Worm (Caenorhabditis elegans) whole organism, late embryonic: Measurements from ENCODE around the gene T20D3.14.
"Not testable (repeated sequence)": the region's sequence is repeated elsewhere in the genome, so short reads cannot be mapped to it uniquely, and the experiment has no call there.

Source experiments
- C08G9.2 ChIP-seq: sonication (generic microtip); optimal IDR thresholded peaks from 2 replicates; lab custom pipeline; 2016; ENCODE audit warnings: mild to moderate bottlenecking, missing genetic modification characterization, moderate library complexity, missing compliant biosample characterization
- K02D7.2 ChIP-seq: sonication (generic microtip); optimal IDR thresholded peaks from 2 replicates; lab custom pipeline; 2017; ENCODE audit warnings: mild to moderate bottlenecking, missing genetic modification characterization, missing compliant biosample characterization
- K09A11.1 ChIP-seq: sonication (generic microtip); optimal IDR thresholded peaks from 2 replicates; lab custom pipeline; 2017; ENCODE audit warnings: antibody characterized with exemption, mild to moderate bottlenecking, missing genetic modification characterization, missing compliant biosample characterization; ENCODE audit not compliant: insufficient read depth
- Y22D7AL.16 ChIP-seq: sonication (generic microtip); optimal IDR thresholded peaks from 2 replicates; lab custom pipeline; 2016; ENCODE audit warnings: missing genetic modification characterization, missing compliant biosample characterization
- ahr-1 ChIP-seq: sonication (generic microtip); optimal IDR thresholded peaks from 2 replicates; lab custom pipeline; 2016; ENCODE audit warnings: missing genetic modification characterization, missing compliant biosample characterization
- ceh-19 ChIP-seq: fragments of 200-800 bp; sonication (Bioruptor generic); optimal IDR thresholded peaks from 2 replicates; lab custom pipeline; 2018; ENCODE audit warnings: mild to moderate bottlenecking, missing genetic modification characterization, missing compliant biosample characterization
- ceh-24 ChIP-seq: sonication (generic microtip); optimal IDR thresholded peaks from 2 replicates; lab custom pipeline; 2016; ENCODE audit warnings: mild to moderate bottlenecking, missing genetic modification characterization, missing compliant biosample characterization
- ceh-30 ChIP-seq: fragments of 150-350 bp; optimal IDR thresholded peaks from 2 replicates; lab custom pipeline; 2014; ENCODE audit warnings: missing biosample characterization, missing genetic modification characterization
- ceh-6 ChIP-seq: fragments of 200-800 bp; sonication (Bioruptor generic); optimal IDR thresholded peaks from 2 replicates; lab custom pipeline; 2018; ENCODE audit warnings: mild to moderate bottlenecking, missing genetic modification characterization, missing compliant biosample characterization
- ceh-9 ChIP-seq: sonication (generic microtip); optimal IDR thresholded peaks from 2 replicates; lab custom pipeline; 2016; ENCODE audit warnings: mild to moderate bottlenecking, missing genetic modification characterization, inconsistent platforms, missing compliant biosample characterization
- che-1 ChIP-seq: sonication (generic microtip); optimal IDR thresholded peaks from 2 replicates; lab custom pipeline; 2016; ENCODE audit warnings: mild to moderate bottlenecking, missing genetic modification characterization, missing compliant biosample characterization
- fkh-10 ChIP-seq: fragments of 150-350 bp; optimal IDR thresholded peaks from 2 replicates; lab custom pipeline; 2014; ENCODE audit warnings: missing biosample characterization, missing genetic modification reagents, missing genetic modification characterization
- fkh-6 ChIP-seq: sonication (generic microtip); optimal IDR thresholded peaks from 2 replicates; lab custom pipeline; 2016; ENCODE audit warnings: missing genetic modification characterization, missing compliant biosample characterization
- gmeb-2 ChIP-seq: sonication (generic microtip); optimal IDR thresholded peaks from 2 replicates; lab custom pipeline; 2016; ENCODE audit warnings: missing genetic modification characterization, inconsistent platforms, missing compliant biosample characterization
- hlh-15 ChIP-seq: sonication (generic microtip); optimal IDR thresholded peaks from 2 replicates; lab custom pipeline; 2016; ENCODE audit warnings: missing genetic modification characterization, missing compliant biosample characterization
- hlh-8 ChIP-seq: sonication (generic microtip); optimal IDR thresholded peaks from 2 replicates; lab custom pipeline; 2016; ENCODE audit warnings: missing genotype, missing genetic modification characterization, missing compliant biosample characterization
- nfya-1 ChIP-seq: sonication (generic microtip); optimal IDR thresholded peaks from 2 replicates; lab custom pipeline; 2017; ENCODE audit warnings: missing genetic modification characterization, mild to moderate bottlenecking, missing compliant biosample characterization, antibody characterized with exemption, moderate library complexity
- nhr-11 ChIP-seq: fragments of 150-350 bp; optimal IDR thresholded peaks from 2 replicates; lab custom pipeline; 2014; ENCODE audit warnings: missing biosample characterization, missing genetic modification characterization
- npax-4 ChIP-seq: sonication (generic microtip); optimal IDR thresholded peaks from 2 replicates; lab custom pipeline; 2016; ENCODE audit warnings: missing genetic modification characterization, missing compliant biosample characterization
- odd-2 ChIP-seq: sonication (generic microtip); optimal IDR thresholded peaks from 2 replicates; lab custom pipeline; 2017; ENCODE audit warnings: antibody characterized with exemption, mild to moderate bottlenecking, missing genetic modification characterization, missing compliant biosample characterization
- pax-1 ChIP-seq: fragments of 150-350 bp; optimal IDR thresholded peaks from 2 replicates; lab custom pipeline; 2014; ENCODE audit warnings: missing biosample characterization, missing genetic modification characterization
- pha-2 ChIP-seq: sonication (generic microtip); optimal IDR thresholded peaks from 2 replicates; lab custom pipeline; 2017; ENCODE audit warnings: mild to moderate bottlenecking, missing genetic modification characterization, missing compliant biosample characterization
- pha-4 ChIP-seq: fragments of 150-350 bp; optimal IDR thresholded peaks from 2 replicates; lab custom pipeline; 2018; ENCODE audit warnings: missing biosample characterization, missing genetic modification reagents, missing genetic modification characterization
- pqm-1 ChIP-seq: sonication (generic microtip); optimal IDR thresholded peaks from 2 replicates; lab custom pipeline; 2016; ENCODE audit warnings: missing genetic modification characterization, missing compliant biosample characterization
- pros-1 ChIP-seq: fragments of 150-350 bp; optimal IDR thresholded peaks from 2 replicates; lab custom pipeline; 2014; ENCODE audit warnings: missing biosample characterization, missing genetic modification reagents, missing genetic modification characterization
- rnt-1 ChIP-seq: sonication (generic microtip); optimal IDR thresholded peaks from 2 replicates; lab custom pipeline; 2016; ENCODE audit warnings: missing genetic modification characterization, missing compliant biosample characterization
- sox-2 ChIP-seq: fragments of 200-800 bp; sonication (Bioruptor generic); IDR thresholded peaks from 2 replicates; pipeline ENCODE4 v1.3.6; 2022; ENCODE audit warnings: missing genetic modification reagents, missing genetic modification characterization, missing compliant biosample characterization
- sox-4 ChIP-seq: sonication (generic microtip); optimal IDR thresholded peaks from 2 replicates; lab custom pipeline; 2017; ENCODE audit warnings: mild to moderate bottlenecking, missing genetic modification characterization, inconsistent platforms, missing compliant biosample characterization
- tbx-7 ChIP-seq: sonication (generic microtip); optimal IDR thresholded peaks from 2 replicates; lab custom pipeline; 2016; ENCODE audit warnings: missing genotype, missing genetic modification characterization, missing compliant biosample characterization
- ttx-3 ChIP-seq: sonication (generic microtip); optimal IDR thresholded peaks from 2 replicates; lab custom pipeline; 2016; ENCODE audit warnings: missing genetic modification reagents, missing genetic modification characterization, missing compliant biosample characterization
- unc-3 ChIP-seq, 2 experiments: fragments of 200-800 bp in 1 of 2; sonication (Bioruptor generic) in 1 of 2; sonication (generic microtip) in 1 of 2; conservative IDR thresholded peaks in 1 of 2; optimal IDR thresholded peaks in 1 of 2; 2 replicates each; pipeline versions ENCODE4 v1.3.6 to Lab custom; 2016 to 2022; ENCODE audit warnings: missing compliant biosample characterization in 2 of 2, missing genetic modification characterization in 2 of 2, missing genetic modification reagents in 1 of 2
- unc-86 ChIP-seq: sonication (generic microtip); optimal IDR thresholded peaks from 2 replicates; lab custom pipeline; 2016; ENCODE audit warnings: missing genetic modification characterization, missing compliant biosample characterization

Gene T20D3.14

ce11 chrIV:9299145-9299544, 36.6 kb downstream of the T20D3.14 start, which contains the start of gene F49C12.2:
TSS of gene F49C12.2 (minus strand) at chrIV:9299245.
- no peak for TF ChIP-seq fkh-6 (tag; lab: Kevin White, UChicago)
- no peak for TF ChIP-seq npax-4 (tag; lab: Kevin White, UChicago)
- no peak for TF ChIP-seq pha-2 (tag; lab: Kevin White, UChicago)
- TF ChIP-seq K09A11.1 (tag; lab: Kevin White, UChicago) = no peak
- TF ChIP-seq tbx-7 (tag; lab: Kevin White, UChicago) = no peak
- no peak for TF ChIP-seq unc-86 (tag; lab: Kevin White, UChicago)
- no peak for TF ChIP-seq Y22D7AL.16 (tag; lab: Kevin White, UChicago)
- TF ChIP-seq sox-4 (tag; lab: Kevin White, UChicago) = no peak
- TF ChIP-seq odd-2 (tag; lab: Kevin White, UChicago) = no peak
- no peak for TF ChIP-seq pqm-1 (tag; lab: Kevin White, UChicago)
- no peak for TF ChIP-seq nhr-11 (tag; lab: Kevin White, UChicago)

ce11 chrIV:9296285-9296684, 39.4 kb downstream of the T20D3.14 start, which contains the start of gene F49C12.1:
TSS of gene F49C12.1 (minus strand) at chrIV:9296354.
- TF ChIP-seq C08G9.2 (tag; lab: Kevin White, UChicago) = no peak
- TF ChIP-seq ceh-30 (tag; lab: Kevin White, UChicago) = no peak
- TF ChIP-seq ceh-9 (tag; lab: Kevin White, UChicago) = no peak
- no peak for TF ChIP-seq hlh-15 (tag; lab: Kevin White, UChicago)
- no peak for TF ChIP-seq sox-2 (GFP tag; lab: Robert Waterston, UW)
- no peak for TF ChIP-seq ceh-19 (GFP tag; lab: Kevin White, UChicago)
- no peak for TF ChIP-seq pros-1 (tag; lab: Kevin White, UChicago)
- no peak for TF ChIP-seq pha-4
- TF ChIP-seq ceh-24 (tag; lab: Kevin White, UChicago) = no peak

ce11 chrIV:9293825-9294224, 41.9 kb downstream of the T20D3.14 start, which contains the start of gene nhr-264:
TSS of gene nhr-264 (minus strand) at chrIV:9293925.
- TF ChIP-seq ceh-6 (GFP tag; lab: Kevin White, UChicago); nfya-1; pax-1 (tag; lab: Kevin White, UChicago): not testable (repeated sequence)

ce11 chrIV:9289635-9290034, 46.1 kb downstream of the T20D3.14 start:
- no peak for TF ChIP-seq ttx-3 (tag; lab: Kevin White, UChicago)
- TF ChIP-seq hlh-8 = no peak
- no peak for TF ChIP-seq unc-3 (GFP tag; conservative IDR thresholded peaks at IDR 0.05; lab: Robert Waterston, UW)
- no peak for TF ChIP-seq unc-3 (tag; optimal IDR thresholded peaks at IDR 0.05; lab: Kevin White, UChicago)
- TF ChIP-seq che-1 (tag; lab: Kevin White, UChicago) = no peak
- TF ChIP-seq fkh-10 = no peak
- no peak for TF ChIP-seq K09A11.1 (tag; lab: Kevin White, UChicago)
- TF ChIP-seq rnt-1 = no peak
- TF ChIP-seq K02D7.2 = no peak

- not testable (repeated sequence) for TF ChIP-seq gmeb-2 (tag; lab: Kevin White, UChicago); hlh-8; ahr-1
Observed at ce11 chrIV:9286305-9286704, 49.4 kb downstream of the T20D3.14 start, which contains the start of gene nhr-267. TSS of gene nhr-267 (minus strand) at chrIV:9286405.
